Fruit fly (Drosophila melanogaster) whole organism: ENCODE data around the gene mTerf5.

Experiments
- CG8478 ChIP-seq: fragments of >200 bp; optimal IDR thresholded peaks from 2 replicates; lab custom pipeline; 2018; ENCODE audit warnings: inconsistent platforms
- EcR ChIP-seq, 2 experiments: fragments of >200 bp; optimal IDR thresholded peaks; 2 replicates each; lab custom pipeline; 2017; ENCODE audit warnings: missing biosample characterization in 2 of 2, missing genetic modification characterization in 2 of 2, missing genetic modification reagents in 2 of 2
- pan ChIP-seq: fragments of >200 bp; optimal IDR thresholded peaks from 2 replicates; lab custom pipeline; 2017
- psq ChIP-seq: fragments of >200 bp; optimal IDR thresholded peaks from 2 replicates; lab custom pipeline; 2017
- usp ChIP-seq: fragments of >200 bp; optimal IDR thresholded peaks from 2 replicates; lab custom pipeline; 2017; ENCODE audit warnings: missing biosample characterization, missing genetic modification characterization, mixed read lengths

dm6 chr3R:18246041-18246440 is 22.6 kb upstream of the mTerf5 start:
- TF ChIP-seq EcR (GFP tag; optimal IDR thresholded peaks at IDR 0.05; lab: Kevin White, UChicago): no peak
- TF ChIP-seq CG8478 (lab: Kevin White, UChicago): no peak
- no peak for TF ChIP-seq pan (lab: Kevin White, UChicago)
- no peak for TF ChIP-seq psq (lab: Kevin White, UChicago)
- TF ChIP-seq usp (GFP tag; lab: Kevin White, UChicago): no peak
